Fruit fly (Drosophila melanogaster) whole organism, embryonic: Measurements from ENCODE around the gene upd1.

Experiments
- Ada2b ChIP-seq: fragments of 200-800 bp; sonication (Bioruptor generic); IDR thresholded peaks from 2 replicates; pipeline ENCODE4 v1.3.6; 2022; ENCODE audit warnings: missing biosample characterization, missing genetic modification characterization
- BEAF-32 ChIP-seq: fragments of 200-800 bp; sonication (Bioruptor generic); optimal IDR thresholded peaks from 3 replicates; lab custom pipeline; 2017; ENCODE audit warnings: missing biosample characterization, missing genetic modification characterization, mild to moderate bottlenecking, moderate library complexity, missing genetic modification reagents
- CG12155 ChIP-seq: fragments of 200-800 bp; sonication (Bioruptor generic); optimal IDR thresholded peaks from 3 replicates; lab custom pipeline; 2016; ENCODE audit warnings: missing biosample characterization, missing genetic modification characterization
- CG12236 ChIP-seq: fragments of 200-800 bp; sonication (Bioruptor generic); optimal IDR thresholded peaks from 2 replicates; lab custom pipeline; 2016; ENCODE audit warnings: missing biosample characterization, missing genetic modification characterization
- CG12391 ChIP-seq: fragments of 200-800 bp; sonication (Bioruptor generic); optimal IDR thresholded peaks from 3 replicates; lab custom pipeline; 2018; ENCODE audit warnings: missing biosample characterization, mild to moderate bottlenecking, missing genetic modification characterization, moderate library complexity
- CG12744 ChIP-seq: fragments of 200-800 bp; sonication (Bioruptor generic); optimal IDR thresholded peaks from 2 replicates; lab custom pipeline; 2016; ENCODE audit warnings: missing biosample characterization, missing genetic modification characterization
- CG15514 ChIP-seq: fragments of 200-800 bp; sonication (Bioruptor generic); optimal IDR thresholded peaks from 3 replicates; lab custom pipeline; 2017; ENCODE audit warnings: missing biosample characterization, missing genetic modification characterization, mild to moderate bottlenecking, moderate library complexity, missing genetic modification reagents
- CG17385 ChIP-seq: fragments of 200-800 bp; sonication (Bioruptor generic); optimal IDR thresholded peaks from 3 replicates; lab custom pipeline; 2018; ENCODE audit warnings: missing biosample characterization, mild to moderate bottlenecking, missing genetic modification characterization
- CG17568 ChIP-seq: fragments of 200-800 bp; sonication (Bioruptor generic); optimal IDR thresholded peaks from 2 replicates; lab custom pipeline; 2018; ENCODE audit warnings: missing biosample characterization, mild to moderate bottlenecking, missing genetic modification characterization, moderate library complexity
- CG30431 ChIP-seq: fragments of 200-800 bp; sonication (Bioruptor generic); optimal IDR thresholded peaks from 2 replicates; lab custom pipeline; 2017; ENCODE audit warnings: missing biosample characterization, missing genetic modification characterization
- CG31224 ChIP-seq: fragments of 200-800 bp; sonication (Bioruptor generic); IDR thresholded peaks from 2 replicates; pipeline ENCODE4 v1.3.6; 2022; ENCODE audit warnings: missing biosample characterization, missing genetic modification characterization
- CG3281 ChIP-seq: fragments of 200-800 bp; sonication (Bioruptor generic); optimal IDR thresholded peaks from 3 replicates; lab custom pipeline; 2017; ENCODE audit warnings: missing biosample characterization, mild to moderate bottlenecking, missing genetic modification characterization
- CG5953 ChIP-seq: fragments of 200-800 bp; sonication (Bioruptor generic); IDR thresholded peaks from 2 replicates; pipeline ENCODE4 v1.3.6; 2022; ENCODE audit warnings: missing biosample characterization, missing genetic modification characterization
- CG7271 ChIP-seq: fragments of 200-800 bp; sonication (Bioruptor generic); optimal IDR thresholded peaks from 2 replicates; lab custom pipeline; 2018; ENCODE audit warnings: missing biosample characterization, mild to moderate bottlenecking, missing genetic modification characterization, moderate library complexity
- CG7928 ChIP-seq: fragments of 200-800 bp; sonication (Bioruptor generic); optimal IDR thresholded peaks from 2 replicates; lab custom pipeline; 2017; ENCODE audit warnings: missing biosample characterization, mild to moderate bottlenecking, missing genetic modification characterization
- CHES-1-like ChIP-seq: fragments of 200-800 bp; sonication (Bioruptor generic); optimal IDR thresholded peaks from 2 replicates; lab custom pipeline; 2016; ENCODE audit warnings: missing biosample characterization, missing genetic modification characterization
- Chrac-16 ChIP-seq: fragments of 200-800 bp; sonication (Bioruptor generic); optimal IDR thresholded peaks from 3 replicates; lab custom pipeline; 2016; ENCODE audit warnings: missing biosample characterization, missing genetic modification characterization
- Dfd ChIP-seq, 2 experiments: fragments of >200 bp; optimal IDR thresholded peaks; 2 replicates each; lab custom pipeline; 2017; ENCODE audit warnings: missing biosample characterization in 2 of 2, missing genetic modification characterization in 2 of 2
- Dref ChIP-seq: fragments of 200-800 bp; sonication (Bioruptor generic); IDR thresholded peaks from 2 replicates; pipeline ENCODE4 v1.3.6; 2022; ENCODE audit warnings: missing biosample characterization, missing genetic modification characterization
- Ets65A ChIP-seq: fragments of 200-800 bp; sonication (Bioruptor generic); peaks from one replicate; lab custom pipeline; 2016; ENCODE audit warnings: missing biosample characterization, missing genetic modification characterization
- Ets97D ChIP-seq: fragments of 200-800 bp; sonication (Bioruptor generic); optimal IDR thresholded peaks from 3 replicates; lab custom pipeline; 2016; ENCODE audit warnings: missing biosample characterization, missing genetic modification characterization
- Fer1 ChIP-seq: fragments of 200-800 bp; sonication (Bioruptor generic); optimal IDR thresholded peaks from 2 replicates; lab custom pipeline; 2017; ENCODE audit warnings: missing biosample characterization, mild to moderate bottlenecking, missing genetic modification characterization
- Fer3 ChIP-seq: fragments of 200-800 bp; sonication (Bioruptor generic); optimal IDR thresholded peaks from 2 replicates; lab custom pipeline; 2018; ENCODE audit warnings: missing biosample characterization, mild to moderate bottlenecking, missing genetic modification characterization, moderate library complexity
- Hr51 ChIP-seq, 2 experiments: fragments of 200-800 bp; sonication (Bioruptor generic); optimal IDR thresholded peaks; 2 replicates in 1 of 2; 3 replicates in 1 of 2; lab custom pipeline; 2016 to 2018; ENCODE audit warnings: missing biosample characterization in 2 of 2, missing genetic modification characterization in 2 of 2, mild to moderate bottlenecking in 1 of 2, moderate library complexity in 1 of 2
- Hsf ChIP-seq: fragments of 200-800 bp; sonication (Bioruptor generic); optimal IDR thresholded peaks from 3 replicates; lab custom pipeline; 2016; ENCODE audit warnings: missing biosample characterization, missing genetic modification characterization
- Lhr ChIP-seq: fragments of 200-800 bp; sonication (Bioruptor generic); optimal IDR thresholded peaks from 3 replicates; lab custom pipeline; 2017; ENCODE audit warnings: mild to moderate bottlenecking, missing biosample characterization, missing genetic modification reagents, missing genetic modification characterization
- Nf-YA ChIP-seq: fragments of 200-800 bp; sonication (Bioruptor generic); IDR thresholded peaks from 2 replicates; pipeline ENCODE4 v1.3.6; 2022; ENCODE audit warnings: missing biosample characterization, missing genetic modification characterization
- Sry-β ChIP-seq: fragments of 200-800 bp; sonication (Bioruptor generic); optimal IDR thresholded peaks from 2 replicates; lab custom pipeline; 2018; ENCODE audit warnings: missing biosample characterization, mild to moderate bottlenecking, missing genetic modification characterization, moderate library complexity
- ab ChIP-seq: fragments of 200-800 bp; sonication (Bioruptor generic); optimal IDR thresholded peaks from 2 replicates; lab custom pipeline; 2016; ENCODE audit warnings: missing biosample characterization, missing genetic modification characterization
- al ChIP-seq: fragments of 200-800 bp; sonication (Bioruptor generic); IDR thresholded peaks from 2 replicates; pipeline ENCODE4 v1.3.6; 2022; ENCODE audit warnings: missing biosample characterization, missing genetic modification characterization
- chm ChIP-seq: fragments of 200-800 bp; sonication (Bioruptor generic); IDR thresholded peaks from 2 replicates; pipeline ENCODE4 v1.3.6; 2022; ENCODE audit warnings: missing biosample characterization, missing genetic modification characterization
- dmrt99B ChIP-seq: fragments of 200-800 bp; sonication (Bioruptor generic); optimal IDR thresholded peaks from 2 replicates; lab custom pipeline; 2018; ENCODE audit warnings: missing biosample characterization, mild to moderate bottlenecking, missing genetic modification characterization, moderate library complexity
- exex ChIP-seq: fragments of 200-800 bp; sonication (Bioruptor generic); optimal IDR thresholded peaks from 4 replicates; lab custom pipeline; 2018; ENCODE audit warnings: missing biosample characterization, mild to moderate bottlenecking, missing genetic modification characterization, moderate library complexity
- gem ChIP-seq: fragments of 200-800 bp; sonication (Bioruptor generic); optimal IDR thresholded peaks from 2 replicates; lab custom pipeline; 2019; ENCODE audit warnings: missing biosample characterization, mild to moderate bottlenecking, missing genetic modification characterization, moderate library complexity
- gsb-n ChIP-seq: fragments of 200-800 bp; sonication (Bioruptor generic); optimal IDR thresholded peaks from 3 replicates; lab custom pipeline; 2018; ENCODE audit warnings: missing biosample characterization, mild to moderate bottlenecking, missing genetic modification characterization
- hkb ChIP-seq, 2 experiments: fragments of 200-800 bp in 1 of 2; fragments of >200 bp in 1 of 2; sonication (Bioruptor generic) in 1 of 2; IDR thresholded peaks in 1 of 2; optimal IDR thresholded peaks in 1 of 2; 2 replicates each; pipeline versions ENCODE4 v1.3.6 to Lab custom; 2017 to 2022; ENCODE audit warnings: missing biosample characterization in 1 of 2, missing genetic modification characterization in 1 of 2
- lmd ChIP-seq: fragments of 200-800 bp; sonication (Bioruptor generic); IDR thresholded peaks from 2 replicates; pipeline ENCODE4 v1.3.6; 2022; ENCODE audit warnings: missing biosample characterization, missing genetic modification characterization
- mirr ChIP-seq: fragments of 200-800 bp; sonication (Bioruptor generic); optimal IDR thresholded peaks from 3 replicates; lab custom pipeline; 2018; ENCODE audit warnings: missing biosample characterization, mild to moderate bottlenecking, missing genetic modification characterization
- pnt ChIP-seq: fragments of 200-800 bp; sonication (Bioruptor generic); optimal IDR thresholded peaks from 3 replicates; lab custom pipeline; 2016; ENCODE audit warnings: missing biosample characterization, missing genetic modification characterization
- ranshi ChIP-seq: fragments of 200-800 bp; sonication (Bioruptor generic); IDR thresholded peaks from 2 replicates; pipeline ENCODE4 v1.3.6; 2022; ENCODE audit warnings: missing biosample characterization, missing genetic modification characterization
- row ChIP-seq: fragments of 200-800 bp; sonication (Bioruptor generic); IDR thresholded peaks from 3 replicates; pipeline ENCODE4 v1.3.6; 2022; ENCODE audit warnings: missing biosample characterization, missing genetic modification characterization
- scrt ChIP-seq: fragments of 200-800 bp; sonication (Bioruptor generic); optimal IDR thresholded peaks from 2 replicates; lab custom pipeline; 2018; ENCODE audit warnings: missing biosample characterization, mild to moderate bottlenecking, missing genetic modification characterization, moderate library complexity
- slbo ChIP-seq: fragments of 200-800 bp; sonication (Bioruptor generic); IDR thresholded peaks from 2 replicates; pipeline ENCODE4 v1.3.6; 2022; ENCODE audit warnings: missing biosample characterization, missing genetic modification characterization
- trem ChIP-seq: fragments of 200-800 bp; optimal IDR thresholded peaks from 3 replicates; lab custom pipeline; 2019; ENCODE audit warnings: missing biosample characterization, mild to moderate bottlenecking, missing genetic modification characterization, moderate library complexity
- tup ChIP-seq: fragments of 200-800 bp; sonication (Bioruptor generic); optimal IDR thresholded peaks from 2 replicates; lab custom pipeline; 2016; ENCODE audit warnings: missing biosample characterization, mild to moderate bottlenecking, missing genetic modification characterization, moderate library complexity

Gene upd1

dm6 chrX:18356141-18356600 lies 47.1 kb upstream of the upd1 start, which contains the start of gene kairos (continued):
- 0 out of 2 replicates have a peak, but pooled peaks have one; percentile 5 for TF ChIP-seq Dref
- TF ChIP-seq ranshi (GFP tag; lab: Robert Waterston, UW): 0 out of 2 replicates have a peak, but pooled peaks have one; percentile 24
- no peak for TF ChIP-seq Sry-β (GFP tag; lab: Kevin White, UChicago)
- no peak for TF ChIP-seq hkb (optimal IDR thresholded peaks at IDR 0.05; lab: Kevin White, UChicago)
- peak; percentile 48; the same call in 1 of the 2 replicates for TF ChIP-seq hkb (GFP tag; IDR thresholded peaks at IDR 0.05; lab: Robert Waterston, UW)
- no peak for TF ChIP-seq Dfd (GFP tag; optimal IDR thresholded peaks at IDR 0.05; lab: Kevin White, UChicago)
- no peak for TF ChIP-seq CG12391 (tag; lab: Kevin White, UChicago)
- no peak for TF ChIP-seq CG15514 (GFP tag; lab: Kevin White, UChicago)
- no peak for TF ChIP-seq Nf-YA (GFP tag; lab: Robert Waterston, UW)
- no peak for TF ChIP-seq al (GFP tag; lab: Robert Waterston, UW)

dm6 chrX:18350609-18351008 lies 41.5 kb upstream of the upd1 start:
- TF ChIP-seq gsb-n (tag; lab: Kevin White, UChicago): no peak

- TF ChIP-seq scrt: peak; percentile 92
- no peak for TF ChIP-seq lmd (GFP tag; lab: Robert Waterston, UW)
Measured at dm6 chrX:18347641-18348040, 38.5 kb upstream of the upd1 start.

- TF ChIP-seq dmrt99B (tag; lab: Kevin White, UChicago) (peak; percentile 44), ab (GFP tag; lab: Kevin White, UChicago) (no peak), CG31224 (GFP tag; lab: Robert Waterston, UW) (no peak), Hr51 (GFP tag; optimal IDR thresholded peaks at IDR 0.05; lab: Kevin White, UChicago) (peak in 1 of 2 experiments; percentile 28), gem (peak; percentile 29), CG12236 (GFP tag; lab: Kevin White, UChicago) (no peak), pnt (GFP tag; lab: Kevin White, UChicago) (no peak), CG17568 (no peak), Fer3 (tag; lab: Kevin White, UChicago) (peak; percentile 41), trem (no peak), Fer1 (peak; percentile 48), CG7271 (tag; lab: Kevin White, UChicago) (no peak), CG3281 (GFP tag; lab: Kevin White, UChicago) (peak; percentile 19), mirr (GFP tag; lab: Kevin White, UChicago) (no peak), slbo (GFP tag; lab: Robert Waterston, UW) (0 out of 2 replicates have a peak, but pooled peaks have one; percentile 17), CG7928 (no peak), Hsf (GFP tag; lab: Kevin White, UChicago) (no peak), CG17385 (GFP tag; lab: Kevin White, UChicago) (no peak), CG30431 (no peak), CG5953 (no peak), CG12155 (no peak), BEAF-32 (GFP tag; lab: Kevin White, UChicago) (no peak), chm (GFP tag; lab: Robert Waterston, UW) (no peak), Ets97D (GFP tag; lab: Kevin White, UChicago) (no peak), Ets65A (peak; percentile 46), Ada2b (GFP tag; lab: Robert Waterston, UW) (0 out of 2 replicates have a peak, but pooled peaks have one; percentile 9), Lhr (GFP tag; lab: Kevin White, UChicago) (no peak), Chrac-16 (GFP tag; lab: Kevin White, UChicago) (no peak), CG12744 (GFP tag; lab: Kevin White, UChicago) (no peak), row (peak; percentile 52; the same call in 2 of the 3 replicates), tup (no peak), CHES-1-like (GFP tag; lab: Kevin White, UChicago) (no peak), exex (no peak)
Measured at dm6 chrX:18341014-18341413, 31.9 kb upstream of the upd1 start.
